Worm (Caenorhabditis elegans) whole organism, young adult: ENCODE data around the gene yap-1.

ENCODE experiments used
- B0261.1 ChIP-seq: sonication (generic microtip); optimal IDR thresholded peaks from 2 replicates; lab custom pipeline; 2016; ENCODE audit warnings: mild to moderate bottlenecking, missing genetic modification characterization, moderate library complexity, missing compliant biosample characterization
- C17E4.6 ChIP-seq: fragments of 200-800 bp; sonication (Bioruptor generic); IDR thresholded peaks from 2 replicates; pipeline ENCODE4 v1.3.6; 2022; ENCODE audit warnings: missing genetic modification reagents, missing genetic modification characterization, missing compliant biosample characterization
- F10E7.11 ChIP-seq: sonication (generic microtip); optimal IDR thresholded peaks from 2 replicates; lab custom pipeline; 2017; ENCODE audit warnings: mild to moderate bottlenecking, missing genetic modification characterization, moderate library complexity, missing compliant biosample characterization
- F22D6.2 ChIP-seq: sonication (generic microtip); optimal IDR thresholded peaks from 2 replicates; lab custom pipeline; 2016; ENCODE audit warnings: mild to moderate bottlenecking, missing genetic modification characterization, missing compliant biosample characterization
- F39B2.1 ChIP-seq: fragments of 200-800 bp; sonication (Bioruptor generic); IDR thresholded peaks from 2 replicates; pipeline ENCODE4 v1.3.6; 2022; ENCODE audit warnings: missing genetic modification reagents, missing genetic modification characterization, missing compliant biosample characterization
- F49E8.2 ChIP-seq: sonication (generic microtip); optimal IDR thresholded peaks from 3 replicates; lab custom pipeline; 2017; ENCODE audit warnings: missing genetic modification characterization, mild to moderate bottlenecking, missing compliant biosample characterization, antibody characterized with exemption, moderate library complexity; ENCODE audit not compliant: insufficient read depth
- F55B11.4 ChIP-seq: sonication (generic microtip); optimal IDR thresholded peaks from 2 replicates; lab custom pipeline; 2016; ENCODE audit warnings: missing compliant biosample characterization, missing genetic modification characterization, borderline replicate concordance; ENCODE audit not compliant: insufficient read depth
- T07F8.4 ChIP-seq: sonication (generic microtip); optimal IDR thresholded peaks from 2 replicates; lab custom pipeline; 2016; ENCODE audit warnings: mild to moderate bottlenecking, missing genetic modification characterization, moderate library complexity, missing compliant biosample characterization
- Y56A3A.18 ChIP-seq: fragments of 200-800 bp; sonication (Bioruptor generic); IDR thresholded peaks from 2 replicates; pipeline ENCODE4 v1.3.6; 2022; ENCODE audit warnings: missing genetic modification reagents, missing genetic modification characterization, missing compliant biosample characterization
- Y67H2A.10 ChIP-seq: fragments of 200-800 bp; sonication (Bioruptor generic); conservative IDR thresholded peaks from 2 replicates; pipeline ENCODE4 v1.3.6; 2022; ENCODE audit warnings: missing genetic modification reagents, missing genetic modification characterization, missing compliant biosample characterization
- ZK185.1 ChIP-seq: sonication (generic microtip); optimal IDR thresholded peaks from 2 replicates; lab custom pipeline; 2016; ENCODE audit warnings: mild to moderate bottlenecking, missing genetic modification characterization, missing compliant biosample characterization; ENCODE audit not compliant: poor library complexity, severe bottlenecking
- akir-1 ChIP-seq: fragments of 200-800 bp; sonication (Bioruptor generic); optimal IDR thresholded peaks from 2 replicates; lab custom pipeline; 2018; ENCODE audit warnings: mild to moderate bottlenecking, missing genetic modification characterization, moderate library complexity, missing compliant biosample characterization
- atf-7 ChIP-seq: sonication (generic microtip); optimal IDR thresholded peaks from 2 replicates; lab custom pipeline; 2017; ENCODE audit warnings: mild to moderate bottlenecking, missing genetic modification characterization, missing compliant biosample characterization
- attf-3 ChIP-seq: fragments of 200-800 bp; sonication (Bioruptor generic); conservative IDR thresholded peaks from 2 replicates; pipeline ENCODE4 v1.3.6; 2022; ENCODE audit warnings: missing genetic modification reagents, missing genetic modification characterization, missing compliant biosample characterization
- ceh-79 ChIP-seq: sonication (generic microtip); optimal IDR thresholded peaks from 2 replicates; lab custom pipeline; 2017; ENCODE audit warnings: mild to moderate bottlenecking, missing genetic modification characterization, missing compliant biosample characterization
- ceh-91 ChIP-seq: fragments of 200-800 bp; sonication (Bioruptor generic); IDR thresholded peaks from 2 replicates; pipeline ENCODE4 v1.3.6; 2022; ENCODE audit warnings: missing genetic modification reagents, missing genetic modification characterization, missing compliant biosample characterization
- dox-1 ChIP-seq: fragments of 200-800 bp; sonication (Bioruptor generic); IDR thresholded peaks from 2 replicates; pipeline ENCODE4 v1.3.6; 2022; ENCODE audit warnings: missing genetic modification reagents, missing genetic modification characterization, missing compliant biosample characterization
- egl-18 ChIP-seq: fragments of 200-800 bp; sonication (Bioruptor generic); IDR thresholded peaks from 2 replicates; pipeline ENCODE4 v1.3.6; 2022; ENCODE audit warnings: missing genetic modification reagents, missing genetic modification characterization, missing compliant biosample characterization
- ets-4 ChIP-seq: fragments of 200-800 bp; sonication (Bioruptor generic); optimal IDR thresholded peaks from 2 replicates; lab custom pipeline; 2018; ENCODE audit warnings: mild to moderate bottlenecking, missing genetic modification characterization, missing compliant biosample characterization
- him-1 ChIP-seq: sonication (generic microtip); optimal IDR thresholded peaks from 2 replicates; lab custom pipeline; 2016; ENCODE audit warnings: missing genotype, missing genetic modification reagents, missing genetic modification characterization, missing compliant biosample characterization
- hlh-26 ChIP-seq: fragments of 200-800 bp; sonication (Bioruptor generic); conservative IDR thresholded peaks from 2 replicates; pipeline ENCODE4 v1.3.6; 2022; ENCODE audit warnings: missing genetic modification reagents, missing genetic modification characterization, missing compliant biosample characterization
- hsf-1 ChIP-seq: fragments of 200-800 bp; sonication (Bioruptor generic); IDR thresholded peaks from 2 replicates; pipeline ENCODE4 v1.3.6; 2022; ENCODE audit warnings: missing genetic modification reagents, missing genetic modification characterization, missing compliant biosample characterization
- lin-26 ChIP-seq: fragments of 200-800 bp; sonication (Bioruptor generic); IDR thresholded peaks from 2 replicates; pipeline ENCODE4 v1.3.6; 2022; ENCODE audit warnings: missing genetic modification reagents, missing genetic modification characterization, missing compliant biosample characterization
- lin-35 ChIP-seq, 3 experiments: fragments of 150-350 bp in 2 of 3; sonication (generic microtip) in 1 of 3; optimal IDR thresholded peaks; 2 replicates each; lab custom pipeline; 2014 to 2018; ENCODE audit warnings: missing biosample characterization in 3 of 3, missing genetic modification characterization in 3 of 3, missing genetic modification reagents in 3 of 3
- lin-40 ChIP-seq: sonication (generic microtip); optimal IDR thresholded peaks from 2 replicates; lab custom pipeline; 2016; ENCODE audit warnings: missing genetic modification characterization, mild to moderate bottlenecking, missing compliant biosample characterization, missing genotype, missing genetic modification reagents
- madf-10 ChIP-seq: sonication (generic microtip); optimal IDR thresholded peaks from 2 replicates; lab custom pipeline; 2016; ENCODE audit warnings: mild to moderate bottlenecking, missing genetic modification characterization, missing compliant biosample characterization
- madf-6 ChIP-seq: fragments of 200-800 bp; sonication (Bioruptor generic); IDR thresholded peaks from 2 replicates; pipeline ENCODE4 v1.3.6; 2022; ENCODE audit warnings: missing genetic modification reagents, missing genetic modification characterization, missing compliant biosample characterization
- mel-28 ChIP-seq: sonication (generic microtip); optimal IDR thresholded peaks from 2 replicates; lab custom pipeline; 2016; ENCODE audit warnings: borderline replicate concordance, mild to moderate bottlenecking, missing genetic modification characterization, missing compliant biosample characterization
- nfyb-1 ChIP-seq: fragments of 200-800 bp; sonication (Bioruptor generic); IDR thresholded peaks from 2 replicates; pipeline ENCODE4 v1.3.6; 2022; ENCODE audit warnings: missing genetic modification reagents, missing genetic modification characterization, missing compliant biosample characterization
- nhr-179 ChIP-seq: sonication (generic microtip); optimal IDR thresholded peaks from 2 replicates; lab custom pipeline; 2016; ENCODE audit warnings: mild to moderate bottlenecking, missing genetic modification characterization, missing compliant biosample characterization
- nhr-80 ChIP-seq: sonication (generic microtip); optimal IDR thresholded peaks from 2 replicates; lab custom pipeline; 2016; ENCODE audit warnings: missing genetic modification characterization, missing compliant biosample characterization
- rpc-1 ChIP-seq, 2 experiments: fragments of 150-350 bp in 1 of 2; sonication (generic microtip) in 1 of 2; optimal IDR thresholded peaks; 2 replicates each; lab custom pipeline; 2014 to 2018; ENCODE audit warnings: missing biosample characterization in 1 of 2, missing genetic modification characterization in 1 of 2, missing genetic modification reagents in 1 of 2, missing genotype in 1 of 2
- snpc-1.1 ChIP-seq: sonication (generic microtip); optimal IDR thresholded peaks from 2 replicates; lab custom pipeline; 2017; ENCODE audit warnings: missing genetic modification characterization, mild to moderate bottlenecking, missing compliant biosample characterization, antibody characterized with exemption, moderate library complexity, missing genotype, missing genetic modification reagents; ENCODE audit not compliant: insufficient read depth
- tbx-9 ChIP-seq: sonication (generic microtip); optimal IDR thresholded peaks from 2 replicates; lab custom pipeline; 2016; ENCODE audit warnings: borderline replicate concordance, missing genetic modification characterization, inconsistent platforms, missing compliant biosample characterization
- ztf-18 ChIP-seq: sonication (generic microtip); optimal IDR thresholded peaks from 2 replicates; lab custom pipeline; 2016; ENCODE audit warnings: missing genotype, mild to moderate bottlenecking, missing genetic modification characterization, missing compliant biosample characterization
- ztf-25 ChIP-seq: fragments of 200-800 bp; sonication (Bioruptor generic); IDR thresholded peaks from 2 replicates; pipeline ENCODE4 v1.3.6; 2022; ENCODE audit warnings: missing genetic modification reagents, missing genetic modification characterization, missing compliant biosample characterization

Gene yap-1

DNA sequence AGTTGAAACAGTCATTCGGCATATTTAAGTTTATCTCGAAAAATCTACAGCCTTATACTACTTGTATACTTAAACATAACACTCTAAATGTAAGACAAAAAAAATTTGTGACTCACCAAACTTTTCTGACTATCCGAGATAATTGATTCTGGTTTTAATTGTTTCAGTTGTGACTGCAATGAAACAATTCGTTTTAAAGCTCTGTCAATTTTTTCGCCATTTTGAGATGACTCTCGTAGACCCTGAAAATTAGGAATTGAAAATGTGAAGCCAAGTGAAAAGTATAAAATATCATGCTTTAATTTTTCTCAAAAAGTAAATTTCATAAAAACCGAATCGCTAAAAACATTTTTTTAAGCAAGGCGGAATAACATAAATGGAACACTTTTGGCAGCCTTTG, 12.6 kb downstream of the yap-1 start:
- TF ChIP-seq B0261.1 (tag; lab: Kevin White, UChicago) (no peak), dox-1 (no peak), F49E8.2 (no peak), hsf-1 (GFP tag; lab: Robert Waterston, UW) (no peak), nfyb-1 (GFP tag; lab: Robert Waterston, UW) (no peak), Y56A3A.18 (no peak), rpc-1 (optimal IDR thresholded peaks at IDR 0.05; lab: Kevin White, UChicago) (no peak), rpc-1 (tag; optimal IDR thresholded peaks at IDR 0.05; lab: Kevin White, UChicago) (no peak), akir-1 (GFP tag; lab: Kevin White, UChicago) (no peak), F22D6.2 (no peak), T07F8.4 (no peak), ztf-18 (tag; lab: Kevin White, UChicago) (no peak), F10E7.11 (tag; lab: Kevin White, UChicago) (no peak)

ce11 chrX:10711769-10712168, 20.0 kb downstream of the yap-1 start, which contains the start of gene rhgf-1:
Gene rhgf-1, minus strand, starts transcription at chrX:10711869.
- no peak for TF ChIP-seq Y67H2A.10 (GFP tag; lab: Robert Waterston, UW)
- TF ChIP-seq ztf-25 (GFP tag; lab: Robert Waterston, UW): no peak
- no peak for TF ChIP-seq nfyb-1 (GFP tag; lab: Robert Waterston, UW)
- no peak for TF ChIP-seq ceh-79
- no peak for TF ChIP-seq F55B11.4 (tag; lab: Kevin White, UChicago)
- no peak for TF ChIP-seq lin-35 (GFP tag; optimal IDR thresholded peaks at IDR 0.05; lab: Kevin White, UChicago)
- TF ChIP-seq B0261.1 (tag; lab: Kevin White, UChicago): no peak
- no peak for TF ChIP-seq snpc-1.1 (tag; lab: Kevin White, UChicago)
- no peak for TF ChIP-seq ceh-91

DNA sequence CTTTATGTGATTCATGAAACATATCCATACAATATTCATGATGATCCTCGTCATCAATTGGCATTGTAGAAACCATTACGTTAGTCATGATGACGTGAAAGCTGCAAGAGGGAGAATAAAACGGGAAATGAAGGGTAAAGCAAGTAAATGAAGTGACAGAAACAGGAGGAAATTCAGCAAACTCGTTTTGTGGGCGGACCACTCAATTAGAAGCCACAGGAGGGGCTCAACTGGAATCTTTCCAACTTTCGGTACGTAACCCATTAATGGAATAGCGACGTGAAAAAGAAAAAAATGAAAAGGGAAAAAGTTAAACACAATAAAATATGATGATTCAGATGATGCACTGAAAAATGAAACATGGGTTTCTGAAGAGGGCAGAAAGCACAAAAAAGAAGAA, 25.3 kb downstream of the yap-1 start, which contains the start of gene T01C1.4:
Gene T01C1.4, minus strand, starts transcription at position 101 of the 400 bp plus-strand sequence.
- no peak for TF ChIP-seq Y56A3A.18
- TF ChIP-seq egl-18 (GFP tag; lab: Robert Waterston, UW): no peak
- no peak for TF ChIP-seq lin-40 (tag; lab: Kevin White, UChicago)
- TF ChIP-seq attf-3: no peak
- no peak for TF ChIP-seq nhr-179 (tag; lab: Kevin White, UChicago)
- TF ChIP-seq C17E4.6: no peak
- no peak for TF ChIP-seq akir-1 (GFP tag; lab: Kevin White, UChicago)
- TF ChIP-seq ets-4 (GFP tag; lab: Kevin White, UChicago): no peak
- no peak for TF ChIP-seq ZK185.1 (tag; lab: Kevin White, UChicago)
- no peak for TF ChIP-seq atf-7 (tag; lab: Kevin White, UChicago)
- no peak for TF ChIP-seq lin-26 (GFP tag; lab: Robert Waterston, UW)
- no peak for TF ChIP-seq T07F8.4
- TF ChIP-seq dox-1: no peak
- TF ChIP-seq madf-10 (tag; lab: Kevin White, UChicago): no peak

DNA sequence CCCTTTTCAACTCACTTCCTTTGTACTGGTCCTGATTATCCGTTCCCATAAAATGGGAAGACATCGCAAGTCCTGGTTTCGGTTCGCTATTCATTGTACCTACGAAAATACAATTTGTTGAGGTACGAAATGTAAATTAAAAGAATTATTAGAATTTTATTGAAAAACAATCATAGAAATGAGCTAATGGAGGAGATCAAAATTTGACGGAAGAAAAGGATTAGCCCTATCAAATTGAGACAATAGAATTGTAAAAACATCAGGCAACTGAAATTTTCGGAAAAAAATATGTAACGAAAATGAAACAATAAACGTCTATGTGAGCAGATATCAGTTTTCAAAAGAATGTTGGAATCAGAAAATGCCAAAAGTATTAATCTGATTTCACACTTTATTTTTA, 30.2 kb downstream of the yap-1 start, which contains the start of gene mbr-1:
Gene mbr-1, minus strand, starts transcription at position 101 of the 400 bp plus-strand sequence.
- TF ChIP-seq F22D6.2: no peak
- no peak for TF ChIP-seq hlh-26 (GFP tag; lab: Robert Waterston, UW)
- TF ChIP-seq nhr-80 (tag; lab: Kevin White, UChicago): no peak
- TF ChIP-seq tbx-9 (tag; lab: Kevin White, UChicago): no peak
- TF ChIP-seq mel-28: no peak
- TF ChIP-seq F39B2.1 (GFP tag; lab: Robert Waterston, UW): no peak
- TF ChIP-seq madf-6 (GFP tag; lab: Robert Waterston, UW): no peak
- no peak for TF ChIP-seq Y67H2A.10 (GFP tag; lab: Robert Waterston, UW)
- TF ChIP-seq him-1: no peak
